Worm (Caenorhabditis elegans): Measurements from ENCODE around the gene F09C8.1.

- TF ChIP-seq zag-1 (tag; optimal IDR thresholded peaks at IDR 0.05) (no peak), lin-39 (tag; optimal IDR thresholded peaks at IDR 0.05) (no peak), egl-27 (tag; optimal IDR thresholded peaks at IDR 0.05) (no peak), aly-2 (tag; optimal IDR thresholded peaks at IDR 0.05) (no peak), daf-12 (tag; optimal IDR thresholded peaks at IDR 0.05) (no peak), elt-1 (tag; optimal IDR thresholded peaks at IDR 0.05) (no peak), ama-1 (optimal IDR thresholded peaks at IDR 0.05) (no peak), unc-39 (tag; optimal IDR thresholded peaks at IDR 0.05) (no peak)
Observed at ce11 chrX:16143853-16144252, 19.5 kb downstream of the F09C8.1 start.
